Worm (Caenorhabditis elegans) whole organism, early embryonic: ENCODE data around the gene F07C4.11.

Experiments
- B0310.2 ChIP-seq: sonication (generic microtip); optimal IDR thresholded peaks from 2 replicates; lab custom pipeline; 2016; ENCODE audit warnings: mild to moderate bottlenecking, missing genetic modification characterization, missing compliant biosample characterization
- aly-1 ChIP-seq: sonication (generic microtip); optimal IDR thresholded peaks from 2 replicates; lab custom pipeline; 2016; ENCODE audit warnings: missing genetic modification characterization, missing compliant biosample characterization
- ama-1 ChIP-seq: fragments of 150-350 bp; optimal IDR thresholded peaks from 2 replicates; lab custom pipeline; 2014
- ets-7 ChIP-seq: sonication (generic microtip); optimal IDR thresholded peaks from 2 replicates; lab custom pipeline; 2016; ENCODE audit warnings: missing genotype, missing genetic modification characterization, missing compliant biosample characterization
- flt-1 ChIP-seq: fragments of 200-800 bp; sonication (Bioruptor generic); IDR thresholded peaks from 2 replicates; pipeline ENCODE4 v1.3.6; 2022; ENCODE audit warnings: missing genetic modification characterization, missing compliant biosample characterization
- hmbx-1 ChIP-seq: sonication (generic microtip); optimal IDR thresholded peaks from 2 replicates; lab custom pipeline; 2016; ENCODE audit warnings: mild to moderate bottlenecking, missing genetic modification characterization, missing compliant biosample characterization
- hmg-4 ChIP-seq: fragments of 200-800 bp; sonication (Bioruptor generic); optimal IDR thresholded peaks from 2 replicates; lab custom pipeline; 2018; ENCODE audit warnings: mild to moderate bottlenecking, missing genetic modification characterization, missing compliant biosample characterization
- hnd-1 ChIP-seq: sonication (generic microtip); optimal IDR thresholded peaks from 2 replicates; lab custom pipeline; 2016; ENCODE audit warnings: missing genetic modification characterization, missing compliant biosample characterization
- pes-1 ChIP-seq: fragments of 200-800 bp; sonication (Bioruptor generic); IDR thresholded peaks from 2 replicates; pipeline ENCODE4 v1.3.6; 2022; ENCODE audit warnings: missing genetic modification reagents, missing genetic modification characterization, missing compliant biosample characterization
- tbx-11 ChIP-seq: fragments of 200-800 bp; sonication (Bioruptor generic); IDR thresholded peaks from 2 replicates; pipeline ENCODE4 v1.3.6; 2022; ENCODE audit warnings: missing genetic modification characterization, missing compliant biosample characterization
- tbx-37 ChIP-seq: fragments of 200-800 bp; sonication (Bioruptor generic); conservative IDR thresholded peaks from 2 replicates; pipeline ENCODE4 v1.3.6; 2022; ENCODE audit warnings: missing genetic modification reagents, missing genetic modification characterization, missing compliant biosample characterization
- tra-4 ChIP-seq: sonication (generic microtip); optimal IDR thresholded peaks from 2 replicates; lab custom pipeline; 2017; ENCODE audit warnings: missing genetic modification characterization, missing compliant biosample characterization

ce11 chrV:7634657-7635056 is 8.7 kb downstream of the F07C4.11 start, which contains the start of gene srd-31:
- no peak for TF ChIP-seq hnd-1
- TF ChIP-seq ama-1 (lab: Kevin White, UChicago) = no peak
- TF ChIP-seq tra-4 (tag; lab: Kevin White, UChicago) = no peak
- no peak for TF ChIP-seq flt-1 (GFP tag; lab: Robert Waterston, UW)
- no peak for TF ChIP-seq tbx-37 (GFP tag; lab: Robert Waterston, UW)
- TF ChIP-seq tbx-11 (GFP tag; lab: Robert Waterston, UW) = no peak
- TF ChIP-seq hmbx-1 = no peak
- no peak for TF ChIP-seq hmg-4
- TF ChIP-seq aly-1 (tag; lab: Kevin White, UChicago) = no peak
- TF ChIP-seq ets-7 (tag; lab: Kevin White, UChicago) = no peak
- TF ChIP-seq pes-1 (GFP tag; lab: Robert Waterston, UW) = no peak
- no peak for TF ChIP-seq B0310.2 (tag; lab: Kevin White, UChicago)
